Fruit fly (Drosophila melanogaster) whole organism, embryonic: ENCODE results near the gene brv3.

Experiments
- Ada2b ChIP-seq: fragments of 200-800 bp; sonication (Bioruptor generic); IDR thresholded peaks from 2 replicates; pipeline ENCODE4 v1.3.6; 2022; ENCODE audit warnings: missing biosample characterization, missing genetic modification characterization
- Bgb ChIP-seq: fragments of 200-800 bp; sonication (Bioruptor generic); IDR thresholded peaks from 2 replicates; pipeline ENCODE4 v1.3.6; 2022; ENCODE audit warnings: missing biosample characterization, missing genetic modification characterization; ENCODE audit not compliant: partially characterized antibody
- CG11247 ChIP-seq: fragments of 200-800 bp; sonication (Bioruptor generic); IDR thresholded peaks from 2 replicates; pipeline ENCODE4 v1.3.6; 2022; ENCODE audit warnings: missing biosample characterization, missing genetic modification characterization
- CG11504 ChIP-seq: fragments of 200-800 bp; sonication (Bioruptor generic); optimal IDR thresholded peaks from 3 replicates; lab custom pipeline; 2019; ENCODE audit warnings: missing biosample characterization, mild to moderate bottlenecking, missing genetic modification characterization, moderate library complexity
- CG12219 ChIP-seq: fragments of 200-800 bp; sonication (Bioruptor generic); optimal IDR thresholded peaks from 3 replicates; lab custom pipeline; 2018; ENCODE audit warnings: missing biosample characterization, mild to moderate bottlenecking, missing genetic modification characterization
- CG13296 ChIP-seq: fragments of 200-800 bp; sonication (Bioruptor generic); optimal IDR thresholded peaks from 3 replicates; lab custom pipeline; 2018; ENCODE audit warnings: missing biosample characterization, mild to moderate bottlenecking, missing genetic modification characterization
- CG14710 ChIP-seq: fragments of 200-800 bp; sonication (Bioruptor generic); optimal IDR thresholded peaks from 3 replicates; lab custom pipeline; 2019; ENCODE audit warnings: missing biosample characterization, mild to moderate bottlenecking, missing genetic modification characterization, moderate library complexity
- CG14860 ChIP-seq: fragments of 200-800 bp; sonication (Bioruptor generic); IDR thresholded peaks from 3 replicates; pipeline ENCODE4 v1.3.6; 2022; ENCODE audit warnings: missing biosample characterization, missing genetic modification characterization; ENCODE audit not compliant: partially characterized antibody
- CG15073 ChIP-seq: fragments of 200-800 bp; sonication (Bioruptor generic); optimal IDR thresholded peaks from 2 replicates; lab custom pipeline; 2016; ENCODE audit warnings: missing biosample characterization, missing genetic modification characterization
- CG17829 ChIP-seq: fragments of 200-800 bp; optimal IDR thresholded peaks from 2 replicates; lab custom pipeline; 2019; ENCODE audit warnings: missing biosample characterization, mild to moderate bottlenecking, missing genetic modification characterization, moderate library complexity
- CG18619 ChIP-seq: fragments of 200-800 bp; sonication (Bioruptor generic); optimal IDR thresholded peaks from 3 replicates; lab custom pipeline; 2017; ENCODE audit warnings: missing biosample characterization, mild to moderate bottlenecking, missing genetic modification characterization
- CG2129 ChIP-seq: fragments of 200-800 bp; sonication (Bioruptor generic); IDR thresholded peaks from 2 replicates; pipeline ENCODE4 v1.3.6; 2022; ENCODE audit warnings: missing biosample characterization, missing genetic modification characterization; ENCODE audit not compliant: partially characterized antibody
- CG4282 ChIP-seq: fragments of 200-800 bp; sonication (Bioruptor generic); optimal IDR thresholded peaks from 2 replicates; lab custom pipeline; 2016; ENCODE audit warnings: missing biosample characterization, missing genetic modification characterization
- CG43689 ChIP-seq: fragments of 200-800 bp; sonication (Bioruptor generic); IDR thresholded peaks from 2 replicates; pipeline ENCODE4 v1.3.6; 2022; ENCODE audit warnings: missing biosample characterization, missing genetic modification characterization
- CG7357 ChIP-seq: fragments of 200-800 bp; sonication (Bioruptor generic); IDR thresholded peaks from 3 replicates; pipeline ENCODE4 v1.3.6; 2022; ENCODE audit warnings: missing biosample characterization, missing genetic modification characterization
- CG7963 ChIP-seq: fragments of 200-800 bp; sonication (Bioruptor generic); IDR thresholded peaks from 3 replicates; pipeline ENCODE4 v1.3.6; 2022; ENCODE audit warnings: missing biosample characterization, missing genetic modification characterization; ENCODE audit not compliant: partially characterized antibody
- CG8478 ChIP-seq: fragments of >200 bp; optimal IDR thresholded peaks from 2 replicates; lab custom pipeline; 2018
- CG9215 ChIP-seq: fragments of 200-800 bp; sonication (Bioruptor generic); IDR thresholded peaks from 2 replicates; pipeline ENCODE4 v1.3.6; 2022; ENCODE audit warnings: missing biosample characterization, missing genetic modification characterization
- Chrac-16 ChIP-seq: fragments of 200-800 bp; sonication (Bioruptor generic); optimal IDR thresholded peaks from 3 replicates; lab custom pipeline; 2016; ENCODE audit warnings: missing biosample characterization, missing genetic modification characterization
- Dp ChIP-seq: fragments of 200-800 bp; sonication (Bioruptor generic); optimal IDR thresholded peaks from 2 replicates; lab custom pipeline; 2018; ENCODE audit warnings: missing biosample characterization, mild to moderate bottlenecking, missing genetic modification characterization, moderate library complexity
- H2.0 ChIP-seq: fragments of 200-800 bp; sonication (Bioruptor generic); IDR thresholded peaks from 2 replicates; pipeline ENCODE4 v1.3.6; 2022; ENCODE audit warnings: missing biosample characterization, missing genetic modification characterization
- HLHmδ ChIP-seq: fragments of 200-800 bp; sonication (Bioruptor generic); optimal IDR thresholded peaks from 2 replicates; lab custom pipeline; 2018; ENCODE audit warnings: missing biosample characterization, mild to moderate bottlenecking, missing genetic modification characterization, moderate library complexity
- Hr39 ChIP-seq: fragments of >200 bp; optimal IDR thresholded peaks from 2 replicates; lab custom pipeline; 2017
- Jarid2 ChIP-seq: fragments of 200-800 bp; sonication (Bioruptor generic); optimal IDR thresholded peaks from 3 replicates; lab custom pipeline; 2017; ENCODE audit warnings: mild to moderate bottlenecking, missing biosample characterization, missing genetic modification reagents, missing genetic modification characterization
- MESR4 ChIP-seq: fragments of 200-800 bp; sonication (Bioruptor generic); optimal IDR thresholded peaks from 2 replicates; lab custom pipeline; 2018; ENCODE audit warnings: missing biosample characterization, mild to moderate bottlenecking, missing genetic modification characterization, moderate library complexity
- MTF-1 ChIP-seq: fragments of 200-800 bp; sonication (Bioruptor generic); optimal IDR thresholded peaks from 2 replicates; lab custom pipeline; 2018; ENCODE audit warnings: missing biosample characterization, mild to moderate bottlenecking, missing genetic modification characterization, borderline replicate concordance
- Nf-YC ChIP-seq: fragments of 200-800 bp; optimal IDR thresholded peaks from 3 replicates; lab custom pipeline; 2019; ENCODE audit warnings: missing biosample characterization, mild to moderate bottlenecking, missing genetic modification characterization, moderate library complexity
- PHDP ChIP-seq: fragments of 200-800 bp; sonication (Bioruptor generic); optimal IDR thresholded peaks from 3 replicates; lab custom pipeline; 2018; ENCODE audit warnings: missing biosample characterization, mild to moderate bottlenecking, missing genetic modification characterization, moderate library complexity
- Rx ChIP-seq: fragments of 200-800 bp; sonication (Bioruptor generic); IDR thresholded peaks from 2 replicates; pipeline ENCODE4 v1.3.6; 2022; ENCODE audit warnings: missing biosample characterization, missing genetic modification characterization
- Side ChIP-seq: fragments of 200-800 bp; sonication (Bioruptor generic); optimal IDR thresholded peaks from 2 replicates; lab custom pipeline; 2016; ENCODE audit warnings: missing biosample characterization, missing genetic modification characterization
- ab ChIP-seq: fragments of 200-800 bp; sonication (Bioruptor generic); optimal IDR thresholded peaks from 2 replicates; lab custom pipeline; 2016; ENCODE audit warnings: missing biosample characterization, missing genetic modification characterization
- al ChIP-seq: fragments of 200-800 bp; sonication (Bioruptor generic); IDR thresholded peaks from 2 replicates; pipeline ENCODE4 v1.3.6; 2022; ENCODE audit warnings: missing biosample characterization, missing genetic modification characterization
- btn ChIP-seq: fragments of 200-800 bp; sonication (Bioruptor generic); optimal IDR thresholded peaks from 2 replicates; lab custom pipeline; 2016; ENCODE audit warnings: missing biosample characterization, missing genetic modification characterization
- chif ChIP-seq, 2 experiments: fragments of 200-800 bp; sonication (Bioruptor generic); optimal IDR thresholded peaks; 3 replicates each; lab custom pipeline; 2016; ENCODE audit warnings: missing biosample characterization in 2 of 2, missing genetic modification characterization in 2 of 2
- chinmo ChIP-seq: fragments of 200-800 bp; sonication (Bioruptor generic); IDR thresholded peaks from 4 replicates; pipeline ENCODE4 v1.3.6; 2022; ENCODE audit warnings: missing biosample characterization, missing genetic modification characterization; ENCODE audit not compliant: partially characterized antibody
- dan ChIP-seq: fragments of 200-800 bp; sonication (Bioruptor generic); IDR thresholded peaks from 2 replicates; pipeline ENCODE4 v1.3.6; 2022; ENCODE audit warnings: missing biosample characterization, missing genetic modification characterization
- esg ChIP-seq: fragments of 200-800 bp; sonication (Bioruptor generic); conservative IDR thresholded peaks from 2 replicates; pipeline ENCODE4 v1.3.6; 2022; ENCODE audit warnings: missing biosample characterization, missing genetic modification characterization
- ham ChIP-seq: fragments of 200-800 bp; sonication (Bioruptor generic); IDR thresholded peaks from 2 replicates; pipeline ENCODE4 v1.3.6; 2022; ENCODE audit warnings: missing biosample characterization, missing genetic modification characterization
- jing ChIP-seq: fragments of 200-800 bp; sonication (Bioruptor generic); optimal IDR thresholded peaks from 2 replicates; lab custom pipeline; 2018; ENCODE audit warnings: missing biosample characterization, mild to moderate bottlenecking, missing genetic modification characterization
- kni ChIP-seq: fragments of 200-800 bp; sonication (Bioruptor generic); optimal IDR thresholded peaks from 3 replicates; lab custom pipeline; 2017; ENCODE audit warnings: mild to moderate bottlenecking, missing biosample characterization, missing genetic modification reagents, missing genetic modification characterization
- mirr ChIP-seq: fragments of 200-800 bp; sonication (Bioruptor generic); optimal IDR thresholded peaks from 3 replicates; lab custom pipeline; 2018; ENCODE audit warnings: missing biosample characterization, mild to moderate bottlenecking, missing genetic modification characterization
- nau ChIP-seq: fragments of 200-800 bp; sonication (Bioruptor generic); optimal IDR thresholded peaks from 3 replicates; lab custom pipeline; 2017; ENCODE audit warnings: missing biosample characterization, mild to moderate bottlenecking, missing genetic modification characterization, missing genetic modification reagents
- pnt ChIP-seq: fragments of 200-800 bp; sonication (Bioruptor generic); optimal IDR thresholded peaks from 3 replicates; lab custom pipeline; 2016; ENCODE audit warnings: missing biosample characterization, missing genetic modification characterization
- schlank ChIP-seq: fragments of 200-800 bp; sonication (Bioruptor generic); optimal IDR thresholded peaks from 2 replicates; lab custom pipeline; 2018; ENCODE audit warnings: missing biosample characterization, mild to moderate bottlenecking, missing genetic modification characterization
- sens-2 ChIP-seq: fragments of 200-800 bp; sonication (Bioruptor generic); IDR thresholded peaks from 2 replicates; pipeline ENCODE4 v1.3.6; 2022; ENCODE audit warnings: missing biosample characterization, missing genetic modification characterization
- sna ChIP-seq: fragments of 200-800 bp; sonication (Bioruptor generic); IDR thresholded peaks from 2 replicates; pipeline ENCODE4 v1.3.6; 2022; ENCODE audit warnings: missing biosample characterization, missing genetic modification characterization; ENCODE audit not compliant: partially characterized antibody
- toy ChIP-seq: fragments of 200-800 bp; sonication (Bioruptor generic); IDR thresholded peaks from 2 replicates; pipeline ENCODE4 v1.3.6; 2022; ENCODE audit warnings: missing biosample characterization, missing genetic modification characterization
- trem ChIP-seq: fragments of 200-800 bp; optimal IDR thresholded peaks from 3 replicates; lab custom pipeline; 2019; ENCODE audit warnings: missing biosample characterization, mild to moderate bottlenecking, missing genetic modification characterization, moderate library complexity
- ttk ChIP-seq: fragments of 200-800 bp; sonication (Bioruptor generic); IDR thresholded peaks from 2 replicates; pipeline ENCODE4 v2.1.2; 2022; ENCODE audit warnings: missing biosample characterization, missing genetic modification characterization
- wor ChIP-seq: fragments of 200-800 bp; sonication (Bioruptor generic); IDR thresholded peaks from 2 replicates; pipeline ENCODE4 v1.3.6; 2022; ENCODE audit warnings: missing biosample characterization, missing genetic modification characterization
- zfh2 ChIP-seq: fragments of 200-800 bp; sonication (Bioruptor generic); optimal IDR thresholded peaks from 2 replicates; lab custom pipeline; 2016; ENCODE audit warnings: missing biosample characterization, missing genetic modification characterization

Gene brv3

DNA sequence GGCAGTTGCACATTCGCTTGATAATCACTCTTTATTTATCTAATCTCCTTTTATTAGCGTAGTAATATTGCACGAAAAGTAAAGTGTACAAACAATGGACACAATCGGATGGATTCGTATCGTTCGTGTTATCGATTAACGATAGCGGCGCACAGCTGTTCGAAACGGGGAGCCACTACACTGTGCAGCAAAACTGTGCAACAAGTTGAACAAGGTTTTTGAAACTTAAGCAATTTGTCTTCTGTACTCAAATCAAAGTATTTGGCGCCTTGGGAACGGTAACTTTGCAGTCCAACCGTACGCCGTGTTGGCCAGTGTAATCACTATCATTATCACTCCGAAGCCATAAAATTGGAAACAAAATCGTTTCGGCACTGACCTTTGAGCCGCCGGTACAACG lies 4.7 kb downstream of the brv3 start, which contains the start of the genes Tsp3A and Seipin (continued):
- TF ChIP-seq ttk: peak; percentile 85
- no peak for TF ChIP-seq nau (GFP tag; lab: Kevin White, UChicago)
- TF ChIP-seq chinmo (GFP tag; lab: Robert Waterston, UW): peak; percentile 75; the same call in 2 of the 4 replicates
- peak; percentile 75 for TF ChIP-seq esg (GFP tag; lab: Robert Waterston, UW)
- no peak for TF ChIP-seq CG15073 (GFP tag; lab: Kevin White, UChicago)
- no peak for TF ChIP-seq CG14860 (GFP tag; lab: Robert Waterston, UW)
- TF ChIP-seq PHDP (tag; lab: Kevin White, UChicago): peak; percentile 83
- TF ChIP-seq sens-2 (GFP tag; lab: Robert Waterston, UW): peak; percentile 45
- peak; percentile 38; the same call in 1 of the 2 replicates for TF ChIP-seq dan (GFP tag; lab: Robert Waterston, UW)
- TF ChIP-seq kni (GFP tag; lab: Kevin White, UChicago): peak; percentile 20
- TF ChIP-seq Hr39 (lab: Kevin White, UChicago): no peak
- TF ChIP-seq chif (GFP tag; optimal IDR thresholded peaks at IDR 0.05; lab: Kevin White, UChicago): peak; percentile 45 to 61
- peak; percentile 58 for TF ChIP-seq trem (tag; lab: Kevin White, UChicago)
- no peak for TF ChIP-seq CG11504 (tag; lab: Kevin White, UChicago)
- TF ChIP-seq CG43689 (GFP tag; lab: Robert Waterston, UW): 0 out of 2 replicates have a peak, but pooled peaks have one; percentile 17
- TF ChIP-seq HLHmδ: no peak
- TF ChIP-seq CG12219 (GFP tag; lab: Kevin White, UChicago): peak; percentile 83
- TF ChIP-seq btn (GFP tag; lab: Kevin White, UChicago): peak; percentile 58
- TF ChIP-seq Side: peak; percentile 77
- peak; percentile 43; the same call in 2 of the 3 replicates for TF ChIP-seq CG7963
- no peak for TF ChIP-seq CG2129 (GFP tag; lab: Robert Waterston, UW)
- TF ChIP-seq CG8478: no peak
- TF ChIP-seq wor (GFP tag; lab: Robert Waterston, UW): peak; percentile 53
- peak; percentile 73 for TF ChIP-seq Chrac-16 (GFP tag; lab: Kevin White, UChicago)
- peak; percentile 73 for TF ChIP-seq CG7357 (GFP tag; lab: Robert Waterston, UW)
- TF ChIP-seq CG18619 (GFP tag; lab: Kevin White, UChicago): peak; percentile 75
- peak; percentile 78 for TF ChIP-seq Ada2b (GFP tag; lab: Robert Waterston, UW)
- peak; percentile 92 for TF ChIP-seq mirr (GFP tag; lab: Kevin White, UChicago)
- TF ChIP-seq al (GFP tag; lab: Robert Waterston, UW): peak; percentile 80
- TF ChIP-seq ab: no peak
- peak; percentile 81 for TF ChIP-seq CG17829
- TF ChIP-seq toy (GFP tag; lab: Robert Waterston, UW): peak; percentile 64; the same call in 1 of the 2 replicates
- TF ChIP-seq MTF-1 (GFP tag; lab: Kevin White, UChicago): peak; percentile 59
- peak; percentile 80 for TF ChIP-seq CG11247 (GFP tag; lab: Robert Waterston, UW)
- TF ChIP-seq ham (GFP tag; lab: Robert Waterston, UW): 0 out of 2 replicates have a peak, but pooled peaks have one; percentile 24
- TF ChIP-seq CG4282 (GFP tag; lab: Kevin White, UChicago): peak; percentile 8
- peak; percentile 86 for TF ChIP-seq H2.0 (GFP tag; lab: Robert Waterston, UW)
- no peak for TF ChIP-seq Jarid2 (GFP tag; lab: Kevin White, UChicago)
- peak; percentile 44 for TF ChIP-seq sna (GFP tag; lab: Robert Waterston, UW)
- peak; percentile 51 for TF ChIP-seq MESR4 (GFP tag; lab: Kevin White, UChicago)
- TF ChIP-seq Rx (GFP tag; lab: Robert Waterston, UW): peak; percentile 88
- TF ChIP-seq jing: no peak
- TF ChIP-seq CG14710: peak; percentile 56
- peak; percentile 49 for TF ChIP-seq Nf-YC (tag; lab: Kevin White, UChicago)
- peak; percentile 89 for TF ChIP-seq CG13296
- TF ChIP-seq CG9215 (GFP tag; lab: Robert Waterston, UW): peak; percentile 78
- TF ChIP-seq schlank (tag; lab: Kevin White, UChicago): peak; percentile 87
- TF ChIP-seq Dp: peak; percentile 28
- peak; percentile 85 for TF ChIP-seq zfh2 (GFP tag; lab: Kevin White, UChicago)
- peak; percentile 49; the same call in 1 of the 2 replicates for TF ChIP-seq Bgb
- peak; percentile 57 for TF ChIP-seq pnt (GFP tag; lab: Kevin White, UChicago)
